Fruit fly (Drosophila melanogaster) whole organism, pupa: ENCODE results near the gene mfas.

Experiments
- CG14655 ChIP-seq: fragments of 200-800 bp; sonication (Bioruptor generic); optimal IDR thresholded peaks from 3 replicates; lab custom pipeline; 2017; ENCODE audit warnings: mild to moderate bottlenecking, missing biosample characterization, missing genetic modification reagents, missing genetic modification characterization
- CG32121 ChIP-seq: fragments of 200-800 bp; sonication (Bioruptor generic); IDR thresholded peaks from 2 replicates; pipeline ENCODE4 v1.3.6; 2022; ENCODE audit warnings: missing biosample characterization, missing genetic modification characterization
- CG34367 ChIP-seq: fragments of 200-800 bp; sonication (Bioruptor generic); optimal IDR thresholded peaks from 2 replicates; lab custom pipeline; 2018; ENCODE audit warnings: missing biosample characterization, mild to moderate bottlenecking, missing genetic modification characterization
- EcR ChIP-seq: fragments of 200-800 bp; sonication (Bioruptor generic); optimal IDR thresholded peaks from 3 replicates; lab custom pipeline; 2019; ENCODE audit warnings: missing biosample characterization, missing genetic modification characterization, mild to moderate bottlenecking, moderate library complexity, missing genetic modification reagents

dm6 chr3R:11989206-11989605, 3.9 kb downstream of the mfas start:
- TF ChIP-seq CG32121 (GFP tag; lab: Robert Waterston, UW) (no peak), CG14655 (GFP tag; lab: Kevin White, UChicago) (no peak), EcR (GFP tag; lab: Kevin White, UChicago) (no peak), CG34367 (tag; lab: Kevin White, UChicago) (no peak)
